Worm (Caenorhabditis elegans) whole organism, midembryonic: ENCODE results near the gene clec-212.

Experiments used
- T22C8.4 ChIP-seq: fragments of 200-800 bp; sonication (Bioruptor generic); IDR thresholded peaks from 2 replicates; pipeline ENCODE4 v1.3.6; 2022; ENCODE audit warnings: missing genetic modification characterization, missing compliant biosample characterization
- cog-1 ChIP-seq: sonication (generic microtip); optimal IDR thresholded peaks from 2 replicates; lab custom pipeline; 2016; ENCODE audit warnings: missing genetic modification characterization, missing compliant biosample characterization
- flt-1 ChIP-seq: fragments of 200-800 bp; sonication (Bioruptor generic); IDR thresholded peaks from 2 replicates; pipeline ENCODE4 v1.3.6; 2022; ENCODE audit warnings: missing genetic modification characterization, missing compliant biosample characterization
- klf-2 ChIP-seq: fragments of 200-800 bp; sonication (Bioruptor generic); conservative IDR thresholded peaks from 2 replicates; pipeline ENCODE4 v1.3.6; 2022; ENCODE audit warnings: missing genetic modification reagents, missing genetic modification characterization, missing compliant biosample characterization
- med-1 ChIP-seq: sonication (generic microtip); optimal IDR thresholded peaks from 2 replicates; lab custom pipeline; 2017; ENCODE audit warnings: missing genetic modification characterization, mild to moderate bottlenecking, missing compliant biosample characterization, antibody characterized with exemption, missing genetic modification reagents; ENCODE audit not compliant: insufficient read depth
- ref-1 ChIP-seq: fragments of 200-800 bp; sonication (Bioruptor generic); conservative IDR thresholded peaks from 2 replicates; pipeline ENCODE4 v1.3.6; 2022; ENCODE audit warnings: missing genetic modification reagents, missing genetic modification characterization, missing compliant biosample characterization
- tab-1 ChIP-seq: fragments of 200-800 bp; sonication (Bioruptor generic); IDR thresholded peaks from 2 replicates; pipeline ENCODE4 v1.3.6; 2022; ENCODE audit warnings: missing genetic modification characterization, missing compliant biosample characterization
- ztf-23 ChIP-seq: fragments of 200-800 bp; sonication (Bioruptor generic); IDR thresholded peaks from 2 replicates; pipeline ENCODE4 v1.3.6; 2022; ENCODE audit warnings: missing genetic modification reagents, missing genetic modification characterization, missing compliant biosample characterization
- ztf-29 ChIP-seq: fragments of 200-800 bp; sonication (Bioruptor generic); IDR thresholded peaks from 2 replicates; pipeline ENCODE4 v1.3.6; 2022; ENCODE audit warnings: missing genetic modification reagents, missing genetic modification characterization, missing compliant biosample characterization

DNA sequence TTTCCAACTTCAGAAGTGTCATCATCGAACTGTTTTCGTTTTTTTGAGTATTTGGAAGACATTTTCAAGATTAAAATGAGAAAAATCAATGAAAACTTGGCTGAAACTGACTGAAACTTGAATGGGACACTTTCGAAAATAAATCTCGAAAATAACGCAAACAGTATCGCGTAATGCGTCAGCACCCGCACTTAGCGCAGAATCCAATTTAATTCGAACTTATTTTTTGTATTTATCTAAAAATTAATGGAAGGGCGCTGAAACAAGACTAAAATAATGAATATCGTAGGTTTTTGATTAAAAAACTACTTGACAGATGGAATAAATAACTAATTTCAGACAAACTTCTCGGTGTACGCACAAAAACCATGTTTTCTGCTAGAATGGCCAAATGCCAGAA is 5.4 kb upstream of the clec-212 start, which contains the start of the genes snu-66 and ints-9:
- TF ChIP-seq flt-1 (GFP tag; lab: Robert Waterston, UW) (no peak), cog-1 (tag; lab: Kevin White, UChicago) (no peak), klf-2 (GFP tag; lab: Robert Waterston, UW) (no peak), ztf-23 (no peak), ztf-29 (GFP tag; lab: Robert Waterston, UW) (no peak), tab-1 (no peak), med-1 (GFP tag; lab: Kevin White, UChicago) (no peak), T22C8.4 (no peak), ref-1 (no peak)
